Fruit fly (Drosophila melanogaster) whole organism, prepupa: ENCODE data around the gene vers.

Experiments
- Blimp-1 ChIP-seq: fragments of 200-800 bp; sonication (Bioruptor generic); optimal IDR thresholded peaks from 3 replicates; lab custom pipeline; 2017; ENCODE audit warnings: missing biosample characterization, missing genetic modification characterization, mild to moderate bottlenecking, moderate library complexity, missing genetic modification reagents
- CG10631 ChIP-seq: fragments of 200-800 bp; sonication (Bioruptor generic); optimal IDR thresholded peaks from 2 replicates; lab custom pipeline; 2016; ENCODE audit warnings: missing biosample characterization, missing genetic modification characterization
- CG10669 ChIP-seq: fragments of 200-800 bp; sonication (Bioruptor generic); optimal IDR thresholded peaks from 3 replicates; lab custom pipeline; 2018; ENCODE audit warnings: missing biosample characterization, mild to moderate bottlenecking, missing genetic modification characterization, moderate library complexity
- CG11294 ChIP-seq: fragments of 200-800 bp; sonication (Bioruptor generic); IDR thresholded peaks from 2 replicates; pipeline ENCODE4 v1.3.6; 2022; ENCODE audit warnings: missing biosample characterization, missing genetic modification characterization
- CG11762 ChIP-seq: fragments of 200-800 bp; sonication (Bioruptor generic); optimal IDR thresholded peaks from 3 replicates; lab custom pipeline; 2016; ENCODE audit warnings: missing biosample characterization, missing genetic modification characterization; ENCODE audit not compliant: insufficient read depth
- CG11902 ChIP-seq: fragments of 200-800 bp; sonication (Bioruptor generic); optimal IDR thresholded peaks from 3 replicates; lab custom pipeline; 2016; ENCODE audit warnings: missing biosample characterization, missing genetic modification characterization
- CG15336 ChIP-seq: fragments of 200-800 bp; sonication (Bioruptor generic); IDR thresholded peaks from 2 replicates; pipeline ENCODE4 v1.3.6; 2022; ENCODE audit warnings: missing biosample characterization, missing genetic modification characterization
- CG1621 ChIP-seq: fragments of 200-800 bp; sonication (Bioruptor generic); optimal IDR thresholded peaks from 3 replicates; lab custom pipeline; 2018; ENCODE audit warnings: missing biosample characterization, mild to moderate bottlenecking, missing genetic modification characterization
- CG16779 ChIP-seq: fragments of 200-800 bp; sonication (Bioruptor generic); optimal IDR thresholded peaks from 3 replicates; lab custom pipeline; 2017; ENCODE audit warnings: missing biosample characterization, mild to moderate bottlenecking, missing genetic modification characterization
- CG3032 ChIP-seq: fragments of 200-800 bp; optimal IDR thresholded peaks from 2 replicates; lab custom pipeline; 2019; ENCODE audit warnings: missing biosample characterization, mild to moderate bottlenecking, missing genetic modification characterization, moderate library complexity
- CG31627 ChIP-seq: fragments of 200-800 bp; sonication (Bioruptor generic); optimal IDR thresholded peaks from 3 replicates; lab custom pipeline; 2016; ENCODE audit warnings: missing biosample characterization, missing genetic modification characterization
- CG32006 ChIP-seq: fragments of 200-800 bp; sonication (Bioruptor generic); optimal IDR thresholded peaks from 3 replicates; lab custom pipeline; 2017; ENCODE audit warnings: missing biosample characterization, mild to moderate bottlenecking, missing genetic modification characterization
- CG34406 ChIP-seq: fragments of 200-800 bp; sonication (Bioruptor generic); optimal IDR thresholded peaks from 3 replicates; lab custom pipeline; 2016; ENCODE audit warnings: missing biosample characterization, missing genetic modification characterization
- CG3919 ChIP-seq: fragments of 200-800 bp; sonication (Bioruptor generic); optimal IDR thresholded peaks from 3 replicates; lab custom pipeline; 2016; ENCODE audit warnings: missing biosample characterization, missing genetic modification characterization
- CG4318 ChIP-seq: fragments of 200-800 bp; sonication (Bioruptor generic); optimal IDR thresholded peaks from 3 replicates; lab custom pipeline; 2017; ENCODE audit warnings: missing biosample characterization, mild to moderate bottlenecking, missing genetic modification characterization
- CG6163 ChIP-seq: fragments of 200-800 bp; sonication (Bioruptor generic); IDR thresholded peaks from 3 replicates; pipeline ENCODE4 v1.3.6; 2022; ENCODE audit warnings: missing biosample characterization, missing genetic modification characterization
- CG6276 ChIP-seq: fragments of 200-800 bp; sonication (Bioruptor generic); optimal IDR thresholded peaks from 2 replicates; lab custom pipeline; 2017; ENCODE audit warnings: missing biosample characterization, mild to moderate bottlenecking, missing genetic modification characterization
- CG6792 ChIP-seq: fragments of 200-800 bp; sonication (Bioruptor generic); optimal IDR thresholded peaks from 3 replicates; lab custom pipeline; 2016; ENCODE audit warnings: missing biosample characterization, missing genetic modification characterization
- CG6808 ChIP-seq: fragments of 200-800 bp; sonication (Bioruptor generic); optimal IDR thresholded peaks from 3 replicates; lab custom pipeline; 2017; ENCODE audit warnings: missing biosample characterization, missing genetic modification characterization, mild to moderate bottlenecking, moderate library complexity, missing genetic modification reagents
- CG6854 ChIP-seq: fragments of 200-800 bp; sonication (Bioruptor generic); optimal IDR thresholded peaks from 2 replicates; lab custom pipeline; 2017; ENCODE audit warnings: missing biosample characterization, mild to moderate bottlenecking, missing genetic modification characterization
- CG7368 ChIP-seq: fragments of 200-800 bp; sonication (Bioruptor generic); optimal IDR thresholded peaks from 3 replicates; lab custom pipeline; 2016; ENCODE audit warnings: missing biosample characterization, missing genetic modification characterization
- CG8119 ChIP-seq: fragments of 200-800 bp; sonication (Bioruptor generic); IDR thresholded peaks from 3 replicates; pipeline ENCODE4 v1.3.6; 2022; ENCODE audit warnings: missing biosample characterization, missing genetic modification characterization
- CG8319 ChIP-seq: fragments of 200-800 bp; sonication (Bioruptor generic); optimal IDR thresholded peaks from 3 replicates; lab custom pipeline; 2016; ENCODE audit warnings: missing biosample characterization, missing genetic modification characterization
- CG8632 ChIP-seq: fragments of 200-800 bp; sonication (Bioruptor generic); optimal IDR thresholded peaks from 3 replicates; lab custom pipeline; 2016; ENCODE audit warnings: missing biosample characterization, missing genetic modification characterization
- Eip75B ChIP-seq: fragments of 200-800 bp; sonication (Bioruptor generic); optimal IDR thresholded peaks from 3 replicates; lab custom pipeline; 2016; ENCODE audit warnings: missing biosample characterization, missing genetic modification characterization
- Eip78C ChIP-seq: fragments of 200-800 bp; sonication (Bioruptor generic); peaks from one replicate; lab custom pipeline; 2016; ENCODE audit warnings: missing biosample characterization, missing genetic modification characterization
- Ets96B ChIP-seq: fragments of 200-800 bp; optimal IDR thresholded peaks from 2 replicates; lab custom pipeline; 2019; ENCODE audit warnings: missing biosample characterization, mild to moderate bottlenecking, missing genetic modification characterization, moderate library complexity
- Hr39 ChIP-seq: fragments of 200-800 bp; sonication (Bioruptor generic); optimal IDR thresholded peaks from 2 replicates; lab custom pipeline; 2016; ENCODE audit warnings: missing biosample characterization, missing genetic modification characterization
- Hr4 ChIP-seq: fragments of 200-800 bp; sonication (Bioruptor generic); optimal IDR thresholded peaks from 3 replicates; lab custom pipeline; 2016; ENCODE audit warnings: missing biosample characterization, missing genetic modification characterization
- Lpt ChIP-seq: fragments of 200-800 bp; sonication (Bioruptor generic); optimal IDR thresholded peaks from 3 replicates; lab custom pipeline; 2016; ENCODE audit warnings: missing biosample characterization, missing genetic modification characterization
- OdsH ChIP-seq: fragments of 200-800 bp; sonication (Bioruptor generic); optimal IDR thresholded peaks from 3 replicates; lab custom pipeline; 2016; ENCODE audit warnings: missing biosample characterization, missing genetic modification characterization
- Sox102F ChIP-seq: fragments of 200-800 bp; sonication (Bioruptor generic); optimal IDR thresholded peaks from 2 replicates; lab custom pipeline; 2016; ENCODE audit warnings: missing biosample characterization, mild to moderate bottlenecking, missing genetic modification characterization
- Sox14 ChIP-seq: fragments of 200-800 bp; sonication (Bioruptor generic); optimal IDR thresholded peaks from 3 replicates; lab custom pipeline; 2016; ENCODE audit warnings: missing biosample characterization, missing genetic modification characterization
- Sox15 ChIP-seq: fragments of 200-800 bp; sonication (Bioruptor generic); optimal IDR thresholded peaks from 3 replicates; lab custom pipeline; 2016; ENCODE audit warnings: missing biosample characterization, missing genetic modification characterization
- achi ChIP-seq: fragments of 200-800 bp; sonication (Bioruptor generic); optimal IDR thresholded peaks from 3 replicates; lab custom pipeline; 2016; ENCODE audit warnings: missing biosample characterization, missing genetic modification characterization
- acj6 ChIP-seq: fragments of 200-800 bp; sonication (Bioruptor generic); optimal IDR thresholded peaks from 3 replicates; lab custom pipeline; 2016; ENCODE audit warnings: missing biosample characterization, missing genetic modification characterization
- dac ChIP-seq: fragments of 200-800 bp; sonication (Bioruptor generic); optimal IDR thresholded peaks from 2 replicates; lab custom pipeline; 2017; ENCODE audit warnings: missing biosample characterization, mild to moderate bottlenecking, missing genetic modification characterization
- eg ChIP-seq: fragments of 200-800 bp; sonication (Bioruptor generic); IDR thresholded peaks from 3 replicates; pipeline ENCODE4 v1.3.6; 2022; ENCODE audit warnings: missing biosample characterization, missing genetic modification characterization
- esn ChIP-seq: fragments of 200-800 bp; sonication (Bioruptor generic); optimal IDR thresholded peaks from 2 replicates; lab custom pipeline; 2016; ENCODE audit warnings: missing biosample characterization, mild to moderate bottlenecking, missing genetic modification characterization, moderate library complexity
- fd59A ChIP-seq: fragments of 200-800 bp; sonication (Bioruptor generic); optimal IDR thresholded peaks from 2 replicates; lab custom pipeline; 2017; ENCODE audit warnings: missing biosample characterization, mild to moderate bottlenecking, missing genetic modification characterization, missing genetic modification reagents
- fd85E ChIP-seq: fragments of 200-800 bp; sonication (Bioruptor generic); optimal IDR thresholded peaks from 3 replicates; lab custom pipeline; 2016; ENCODE audit warnings: missing biosample characterization, missing genetic modification characterization
- fkh ChIP-seq: fragments of 200-800 bp; sonication (Bioruptor generic); optimal IDR thresholded peaks from 3 replicates; lab custom pipeline; 2017; ENCODE audit warnings: missing biosample characterization, mild to moderate bottlenecking, missing genetic modification characterization, moderate library complexity
- net ChIP-seq: fragments of 200-800 bp; sonication (Bioruptor generic); optimal IDR thresholded peaks from 3 replicates; lab custom pipeline; 2016; ENCODE audit warnings: missing biosample characterization, missing genetic modification characterization
- pdm3 ChIP-seq: fragments of 200-800 bp; sonication (Bioruptor generic); optimal IDR thresholded peaks from 3 replicates; lab custom pipeline; 2016; ENCODE audit warnings: missing biosample characterization, missing genetic modification characterization
- ss ChIP-seq, 2 experiments: fragments of 200-800 bp; sonication (Bioruptor generic); optimal IDR thresholded peaks; 2 replicates in 1 of 2; 3 replicates in 1 of 2; lab custom pipeline; 2017 to 2018; ENCODE audit warnings: mild to moderate bottlenecking in 2 of 2, missing biosample characterization in 2 of 2, missing genetic modification characterization in 2 of 2, moderate library complexity in 1 of 2
- svp ChIP-seq: fragments of 200-800 bp; sonication (Bioruptor generic); peaks from one replicate; lab custom pipeline; 2016; ENCODE audit warnings: missing biosample characterization, missing genetic modification characterization
- topi ChIP-seq: fragments of 200-800 bp; sonication (Bioruptor generic); optimal IDR thresholded peaks from 3 replicates; lab custom pipeline; 2016; ENCODE audit warnings: missing biosample characterization, missing genetic modification characterization
- vri ChIP-seq: fragments of 200-800 bp; sonication (Bioruptor generic); optimal IDR thresholded peaks from 3 replicates; lab custom pipeline; 2016; ENCODE audit warnings: missing biosample characterization, mild to moderate bottlenecking, missing genetic modification characterization

vers gene

dm6 chr3L:12114188-12114587, 1.7 kb upstream of the vers start (continued):
- TF ChIP-seq achi (peak; percentile 80), OdsH (GFP tag; lab: Kevin White, UChicago) (peak; percentile 81), Ets96B (tag; lab: Kevin White, UChicago) (peak; percentile 86), vri (GFP tag; lab: Kevin White, UChicago) (peak; percentile 64), net (GFP tag; lab: Kevin White, UChicago) (peak; percentile 78), CG11762 (GFP tag; lab: Kevin White, UChicago) (peak; percentile 70), pdm3 (GFP tag; lab: Kevin White, UChicago) (peak; percentile 82), CG6854 (peak; percentile 56), Sox14 (GFP tag; lab: Kevin White, UChicago) (peak; percentile 80), dac (peak; percentile 60), CG34406 (peak; percentile 77), CG11902 (GFP tag; lab: Kevin White, UChicago) (peak; percentile 72), Hr4 (GFP tag; lab: Kevin White, UChicago) (peak; percentile 84), Lpt (peak; percentile 71), CG11294 (GFP tag; lab: Robert Waterston, UW) (peak; percentile 71)
- TF ChIP-seq, all 60 proteins: peak for 57

dm6 chr3L:12115103-12115502, 798 bp upstream of the vers start:
- peak; percentile 96 for TF ChIP-seq Sox102F
- peak; percentile 89 for TF ChIP-seq CG1621 (tag; lab: Kevin White, UChicago)
- TF ChIP-seq Sox15, result peak; percentile 69
- TF ChIP-seq CG15336 (GFP tag; lab: Robert Waterston, UW), result peak; percentile 74
- peak; percentile 72 for TF ChIP-seq CG32006 (GFP tag; lab: Kevin White, UChicago)
- TF ChIP-seq fd85E (GFP tag; lab: Kevin White, UChicago), result peak; percentile 61
- TF ChIP-seq CG16779 (tag; lab: Kevin White, UChicago), result peak; percentile 72
- peak; percentile 89 for TF ChIP-seq Eip75B (GFP tag; lab: Kevin White, UChicago)
- TF ChIP-seq topi (GFP tag; lab: Kevin White, UChicago), result peak; percentile 94
- peak; percentile 91 for TF ChIP-seq CG6792
- peak; percentile 79; the same call in 2 of the 3 replicates for TF ChIP-seq CG8119 (GFP tag; lab: Robert Waterston, UW)
- TF ChIP-seq ss (GFP tag; optimal IDR thresholded peaks at IDR 0.05; lab: Kevin White, UChicago), result peak; percentile 89 to 90
- peak; percentile 72 for TF ChIP-seq CG8319 (GFP tag; lab: Kevin White, UChicago)
- TF ChIP-seq acj6 (GFP tag; lab: Kevin White, UChicago), result peak; percentile 87
- peak; percentile 81 for TF ChIP-seq CG6808 (GFP tag; lab: Kevin White, UChicago)
- peak; percentile 81 for TF ChIP-seq net (GFP tag; lab: Kevin White, UChicago)
- peak; percentile 88 for TF ChIP-seq CG6854
- TF ChIP-seq CG31627 (GFP tag; lab: Kevin White, UChicago), result peak; percentile 93
- TF ChIP-seq Hr39, result peak; percentile 92
- TF ChIP-seq Eip78C (GFP tag; lab: Kevin White, UChicago), result peak; percentile 98
- TF ChIP-seq svp (GFP tag; lab: Kevin White, UChicago), result peak; percentile 97
- TF ChIP-seq CG11762 (GFP tag; lab: Kevin White, UChicago), result peak; percentile 77
- peak; percentile 79 for TF ChIP-seq Blimp-1
- TF ChIP-seq CG8632 (GFP tag; lab: Kevin White, UChicago), result peak; percentile 81
- TF ChIP-seq dac, result peak; percentile 48
- TF ChIP-seq CG7368 (GFP tag; lab: Kevin White, UChicago), result peak; percentile 81
- peak; percentile 85 for TF ChIP-seq OdsH (GFP tag; lab: Kevin White, UChicago)
- TF ChIP-seq fd59A (GFP tag; lab: Kevin White, UChicago), result peak; percentile 79
- TF ChIP-seq Ets96B (tag; lab: Kevin White, UChicago), result peak; percentile 87
- peak; percentile 50 for TF ChIP-seq Hr4 (GFP tag; lab: Kevin White, UChicago)
- peak; percentile 86 for TF ChIP-seq CG10669
- TF ChIP-seq CG3032 (tag; lab: Kevin White, UChicago), result peak; percentile 89
- TF ChIP-seq CG10631 (GFP tag; lab: Kevin White, UChicago), result peak; percentile 92
- TF ChIP-seq CG3919 (GFP tag; lab: Kevin White, UChicago), result peak; percentile 92
- TF ChIP-seq esn (GFP tag; lab: Kevin White, UChicago), result peak; percentile 96
- peak; percentile 86 for TF ChIP-seq pdm3 (GFP tag; lab: Kevin White, UChicago)
- TF ChIP-seq CG4318 (GFP tag; lab: Kevin White, UChicago), result peak; percentile 17
- TF ChIP-seq eg (GFP tag; lab: Robert Waterston, UW), result peak; percentile 75
- TF ChIP-seq vri (GFP tag; lab: Kevin White, UChicago), result peak; percentile 89
- peak; percentile 93 for TF ChIP-seq CG6163 (GFP tag; lab: Robert Waterston, UW)
- TF ChIP-seq fkh (GFP tag; lab: Kevin White, UChicago), result no peak
- TF ChIP-seq CG6276, result no peak
- TF ChIP-seq Lpt, result peak; percentile 76
- peak; percentile 85 for TF ChIP-seq CG34406
